Fruit fly (Drosophila melanogaster) whole organism, embryonic: ENCODE data around the gene CG2854.

ENCODE experiments used
- Abd-B ChIP-seq: fragments of 200-800 bp; sonication (Bioruptor generic); optimal IDR thresholded peaks from 2 replicates; lab custom pipeline; 2018; ENCODE audit warnings: missing biosample characterization, mild to moderate bottlenecking, missing genetic modification characterization, moderate library complexity
- B-H2 ChIP-seq: fragments of 200-800 bp; sonication (Bioruptor generic); optimal IDR thresholded peaks from 2 replicates; lab custom pipeline; 2018; ENCODE audit warnings: missing biosample characterization, mild to moderate bottlenecking, missing genetic modification characterization
- BEAF-32 ChIP-seq: fragments of 200-800 bp; sonication (Bioruptor generic); optimal IDR thresholded peaks from 3 replicates; lab custom pipeline; 2017; ENCODE audit warnings: missing biosample characterization, missing genetic modification characterization, mild to moderate bottlenecking, moderate library complexity, missing genetic modification reagents
- CG10959 ChIP-seq: fragments of 200-800 bp; sonication (Bioruptor generic); IDR thresholded peaks from 2 replicates; pipeline ENCODE4 v1.3.6; 2022; ENCODE audit warnings: missing biosample characterization, missing genetic modification characterization
- CG11504 ChIP-seq: fragments of 200-800 bp; sonication (Bioruptor generic); optimal IDR thresholded peaks from 3 replicates; lab custom pipeline; 2019; ENCODE audit warnings: missing biosample characterization, mild to moderate bottlenecking, missing genetic modification characterization, moderate library complexity
- CG12391 ChIP-seq: fragments of 200-800 bp; sonication (Bioruptor generic); optimal IDR thresholded peaks from 3 replicates; lab custom pipeline; 2018; ENCODE audit warnings: missing biosample characterization, mild to moderate bottlenecking, missing genetic modification characterization, moderate library complexity
- CG17186 ChIP-seq: fragments of 200-800 bp; sonication (Bioruptor generic); optimal IDR thresholded peaks from 3 replicates; lab custom pipeline; 2017; ENCODE audit warnings: missing biosample characterization, missing genetic modification reagents, missing genetic modification characterization
- CG17568 ChIP-seq: fragments of 200-800 bp; sonication (Bioruptor generic); optimal IDR thresholded peaks from 2 replicates; lab custom pipeline; 2018; ENCODE audit warnings: missing biosample characterization, mild to moderate bottlenecking, missing genetic modification characterization, moderate library complexity
- CG17912 ChIP-seq: fragments of 200-800 bp; sonication (Bioruptor generic); optimal IDR thresholded peaks from 2 replicates; lab custom pipeline; 2018; ENCODE audit warnings: missing biosample characterization, mild to moderate bottlenecking, missing genetic modification characterization
- CG2116 ChIP-seq: fragments of 200-800 bp; sonication (Bioruptor generic); optimal IDR thresholded peaks from 3 replicates; lab custom pipeline; 2018; ENCODE audit warnings: missing biosample characterization, mild to moderate bottlenecking, missing genetic modification characterization
- CG2712 ChIP-seq: fragments of 200-800 bp; optimal IDR thresholded peaks from 3 replicates; lab custom pipeline; 2019; ENCODE audit warnings: missing biosample characterization, mild to moderate bottlenecking, missing genetic modification characterization, moderate library complexity
- CG31441 ChIP-seq: fragments of 200-800 bp; sonication (Bioruptor generic); IDR thresholded peaks from 2 replicates; pipeline ENCODE4 v1.3.6; 2022; ENCODE audit warnings: missing biosample characterization, missing genetic modification characterization
- CG32767 ChIP-seq: fragments of 200-800 bp; sonication (Bioruptor generic); IDR thresholded peaks from 2 replicates; pipeline ENCODE4 v1.3.6; 2022; ENCODE audit warnings: missing biosample characterization, missing genetic modification characterization
- CG4282 ChIP-seq: fragments of 200-800 bp; sonication (Bioruptor generic); optimal IDR thresholded peaks from 2 replicates; lab custom pipeline; 2016; ENCODE audit warnings: missing biosample characterization, missing genetic modification characterization
- CG4404 ChIP-seq: fragments of 200-800 bp; sonication (Bioruptor generic); IDR thresholded peaks from 2 replicates; pipeline ENCODE4 v1.3.6; 2022; ENCODE audit warnings: missing biosample characterization, missing genetic modification characterization
- CG6765 ChIP-seq: fragments of 200-800 bp; sonication (Bioruptor generic); optimal IDR thresholded peaks from 3 replicates; lab custom pipeline; 2017; ENCODE audit warnings: missing biosample characterization, mild to moderate bottlenecking, missing genetic modification characterization
- CG7987 ChIP-seq: fragments of 200-800 bp; sonication (Bioruptor generic); optimal IDR thresholded peaks from 2 replicates; lab custom pipeline; 2018; ENCODE audit warnings: missing biosample characterization, mild to moderate bottlenecking, missing genetic modification characterization, moderate library complexity
- CG9797 ChIP-seq: fragments of 200-800 bp; sonication (Bioruptor generic); optimal IDR thresholded peaks from 3 replicates; lab custom pipeline; 2018; ENCODE audit warnings: missing biosample characterization, mild to moderate bottlenecking, missing genetic modification characterization
- CG9932 ChIP-seq: fragments of 200-800 bp; sonication (Bioruptor generic); IDR thresholded peaks from 2 replicates; pipeline ENCODE4 v1.3.6; 2022; ENCODE audit warnings: missing biosample characterization, missing genetic modification characterization
- Dek ChIP-seq: fragments of 200-800 bp; sonication (Bioruptor generic); optimal IDR thresholded peaks from 3 replicates; lab custom pipeline; 2019; ENCODE audit warnings: missing biosample characterization, mild to moderate bottlenecking, missing genetic modification characterization, moderate library complexity
- Eip74EF ChIP-seq, 2 experiments: fragments of 200-800 bp in 1 of 2; fragments of >200 bp in 1 of 2; sonication (Bioruptor generic) in 1 of 2; optimal IDR thresholded peaks; 2 replicates each; lab custom pipeline; 2017 to 2019; ENCODE audit warnings: missing biosample characterization in 2 of 2, missing genetic modification characterization in 2 of 2, mild to moderate bottlenecking in 1 of 2, moderate library complexity in 1 of 2
- Gsc ChIP-seq: fragments of 200-800 bp; sonication (Bioruptor generic); IDR thresholded peaks from 2 replicates; pipeline ENCODE4 v1.3.6; 2022; ENCODE audit warnings: missing biosample characterization, missing genetic modification characterization
- HmgD ChIP-seq: fragments of 200-800 bp; sonication (Bioruptor generic); optimal IDR thresholded peaks from 3 replicates; lab custom pipeline; 2016; ENCODE audit warnings: missing biosample characterization, missing genetic modification characterization
- Hr39 ChIP-seq: fragments of >200 bp; optimal IDR thresholded peaks from 2 replicates; lab custom pipeline; 2017
- Jarid2 ChIP-seq: fragments of 200-800 bp; sonication (Bioruptor generic); optimal IDR thresholded peaks from 3 replicates; lab custom pipeline; 2017; ENCODE audit warnings: mild to moderate bottlenecking, missing biosample characterization, missing genetic modification reagents, missing genetic modification characterization
- Lim3 ChIP-seq: fragments of 200-800 bp; sonication (Bioruptor generic); IDR thresholded peaks from 2 replicates; pipeline ENCODE4 v1.3.6; 2022; ENCODE audit warnings: missing biosample characterization, missing genetic modification characterization
- PHDP ChIP-seq: fragments of 200-800 bp; sonication (Bioruptor generic); optimal IDR thresholded peaks from 3 replicates; lab custom pipeline; 2018; ENCODE audit warnings: missing biosample characterization, mild to moderate bottlenecking, missing genetic modification characterization, moderate library complexity
- Spps ChIP-seq: fragments of 200-800 bp; sonication (Bioruptor generic); optimal IDR thresholded peaks from 2 replicates; lab custom pipeline; 2018; ENCODE audit warnings: missing biosample characterization, mild to moderate bottlenecking, missing genetic modification characterization
- Stat92E ChIP-seq, 3 experiments: fragments of >200 bp in 2 of 3; fragments of 200-800 bp in 1 of 3; sonication (Bioruptor generic) in 1 of 3; optimal IDR thresholded peaks; 2 replicates each; lab custom pipeline; 2017 to 2019; ENCODE audit warnings: missing biosample characterization in 3 of 3, missing genetic modification characterization in 3 of 3, mild to moderate bottlenecking in 1 of 3, moderate library complexity in 1 of 3
- al ChIP-seq: fragments of 200-800 bp; sonication (Bioruptor generic); IDR thresholded peaks from 2 replicates; pipeline ENCODE4 v1.3.6; 2022; ENCODE audit warnings: missing biosample characterization, missing genetic modification characterization
- ap ChIP-seq: fragments of 200-800 bp; sonication (Bioruptor generic); IDR thresholded peaks from 2 replicates; pipeline ENCODE4 v1.3.6; 2022; ENCODE audit warnings: missing biosample characterization, missing genetic modification characterization
- bab2 ChIP-seq: fragments of 200-800 bp; sonication (Bioruptor generic); optimal IDR thresholded peaks from 2 replicates; lab custom pipeline; 2016; ENCODE audit warnings: missing biosample characterization, missing genetic modification characterization
- bcd ChIP-seq: fragments of 200-800 bp; sonication (Bioruptor generic); optimal IDR thresholded peaks from 2 replicates; lab custom pipeline; 2017; ENCODE audit warnings: missing biosample characterization, mild to moderate bottlenecking, missing genetic modification characterization
- bigmax ChIP-seq: fragments of 200-800 bp; sonication (Bioruptor generic); optimal IDR thresholded peaks from 2 replicates; lab custom pipeline; 2018; ENCODE audit warnings: missing biosample characterization, mild to moderate bottlenecking, missing genetic modification characterization
- bowl ChIP-seq: fragments of 200-800 bp; sonication (Bioruptor generic); IDR thresholded peaks from 2 replicates; pipeline ENCODE4 v1.3.6; 2022; ENCODE audit warnings: missing biosample characterization, missing genetic modification characterization
- ci ChIP-seq: fragments of 200-800 bp; sonication (Bioruptor generic); IDR thresholded peaks from 3 replicates; pipeline ENCODE4 v1.3.6; 2022; ENCODE audit warnings: missing biosample characterization, missing genetic modification characterization
- cwo ChIP-seq: fragments of 200-800 bp; sonication (Bioruptor generic); optimal IDR thresholded peaks from 3 replicates; lab custom pipeline; 2017; ENCODE audit warnings: missing biosample characterization, missing genetic modification characterization, mild to moderate bottlenecking, moderate library complexity, missing genetic modification reagents
- dan ChIP-seq: fragments of 200-800 bp; sonication (Bioruptor generic); IDR thresholded peaks from 2 replicates; pipeline ENCODE4 v1.3.6; 2022; ENCODE audit warnings: missing biosample characterization, missing genetic modification characterization
- dpn ChIP-seq, 2 experiments: fragments of 200-800 bp; sonication (Bioruptor generic); optimal IDR thresholded peaks; 3 replicates each; lab custom pipeline; 2016; ENCODE audit warnings: missing biosample characterization in 2 of 2, missing genetic modification characterization in 2 of 2
- ftz-f1 ChIP-seq: fragments of 200-800 bp; sonication (Bioruptor generic); optimal IDR thresholded peaks from 2 replicates; lab custom pipeline; 2016; ENCODE audit warnings: missing biosample characterization, missing genetic modification characterization
- fu2 ChIP-seq: fragments of 200-800 bp; sonication (Bioruptor generic); optimal IDR thresholded peaks from 2 replicates; lab custom pipeline; 2016; ENCODE audit warnings: missing biosample characterization, missing genetic modification characterization
- hbn ChIP-seq: fragments of 200-800 bp; sonication (Bioruptor generic); IDR thresholded peaks from 2 replicates; pipeline ENCODE4 v1.3.6; 2022; ENCODE audit warnings: missing biosample characterization, missing genetic modification characterization; ENCODE audit not compliant: partially characterized antibody
- her ChIP-seq: fragments of 200-800 bp; sonication (Bioruptor generic); optimal IDR thresholded peaks from 2 replicates; lab custom pipeline; 2016; ENCODE audit warnings: missing biosample characterization, missing genetic modification characterization
- nmo ChIP-seq: fragments of 200-800 bp; sonication (Bioruptor generic); optimal IDR thresholded peaks from 2 replicates; lab custom pipeline; 2018; ENCODE audit warnings: missing biosample characterization, mild to moderate bottlenecking, missing genetic modification characterization, moderate library complexity
- sob ChIP-seq: fragments of 200-800 bp; sonication (Bioruptor generic); IDR thresholded peaks from 2 replicates; pipeline ENCODE4 v1.3.6; 2022; ENCODE audit warnings: missing biosample characterization, missing genetic modification characterization
- ssp ChIP-seq: fragments of 200-800 bp; sonication (Bioruptor generic); IDR thresholded peaks from 2 replicates; pipeline ENCODE4 v1.3.6; 2022; ENCODE audit warnings: missing biosample characterization, missing genetic modification characterization
- tin ChIP-seq: fragments of 200-800 bp; sonication (Bioruptor generic); optimal IDR thresholded peaks from 3 replicates; lab custom pipeline; 2016; ENCODE audit warnings: missing biosample characterization, missing genetic modification characterization
- usp ChIP-seq: fragments of >200 bp; optimal IDR thresholded peaks from 2 replicates; lab custom pipeline; 2017; ENCODE audit warnings: missing biosample characterization, missing genetic modification characterization

Gene CG2854

dm6 chrX:2301613-2302522, 25.1 kb upstream of the CG2854 start (continued):
- TF ChIP-seq cwo (GFP tag; lab: Kevin White, UChicago) = peak; percentile 62
- TF ChIP-seq bigmax (GFP tag; lab: Kevin White, UChicago) = no peak
- peak; percentile 78 for TF ChIP-seq Abd-B (GFP tag; lab: Kevin White, UChicago)
- TF ChIP-seq bowl (GFP tag; lab: Robert Waterston, UW) = peak; percentile 54; the same call in 1 of the 2 replicates
- peak; percentile 17; the same call in 1 of the 2 replicates for TF ChIP-seq dan (GFP tag; lab: Robert Waterston, UW)
- peak; percentile 86 for TF ChIP-seq bcd (GFP tag; lab: Kevin White, UChicago)
- peak; percentile 81 for TF ChIP-seq bab2 (GFP tag; lab: Kevin White, UChicago)
- peak; percentile 52 for TF ChIP-seq CG7987
- peak; percentile 71 for TF ChIP-seq ssp
- TF ChIP-seq CG4404 = peak; percentile 68
- TF ChIP-seq CG4282 = peak; percentile 32
- peak; percentile 47 for TF ChIP-seq CG6765 (GFP tag; lab: Kevin White, UChicago)
- TF ChIP-seq Spps (tag; lab: Kevin White, UChicago) = peak; percentile 55
- TF ChIP-seq CG17912 (GFP tag; lab: Kevin White, UChicago) = peak; percentile 3
- TF ChIP-seq CG17186 (GFP tag; lab: Kevin White, UChicago) = peak; percentile 69
- peak; percentile 52 for TF ChIP-seq Jarid2 (GFP tag; lab: Kevin White, UChicago)
- TF ChIP-seq CG2116 (GFP tag; lab: Kevin White, UChicago) = peak; percentile 49
- peak in 1 of 3 experiments; percentile 23 for TF ChIP-seq Stat92E (GFP tag; optimal IDR thresholded peaks at IDR 0.05; lab: Kevin White, UChicago)
- TF ChIP-seq ci = peak; percentile 88
- no peak for TF ChIP-seq Hr39 (lab: Kevin White, UChicago)
- peak in 1 of 2 experiments; percentile 77 for TF ChIP-seq Eip74EF (GFP tag; optimal IDR thresholded peaks at IDR 0.05; lab: Kevin White, UChicago)
- peak; percentile 68 for TF ChIP-seq CG9932 (GFP tag; lab: Robert Waterston, UW)
- no peak for TF ChIP-seq usp (GFP tag; lab: Kevin White, UChicago)
- TF ChIP-seq al = peak; percentile 76
- peak; percentile 87 for TF ChIP-seq CG11504 (tag; lab: Kevin White, UChicago)
- TF ChIP-seq her (GFP tag; lab: Kevin White, UChicago) = peak; percentile 80
- peak; percentile 72 for TF ChIP-seq sob (GFP tag; lab: Robert Waterston, UW)
- TF ChIP-seq CG9797 (GFP tag; lab: Kevin White, UChicago) = no peak
- peak; percentile 75 for TF ChIP-seq CG17568 (GFP tag; lab: Kevin White, UChicago)
- TF ChIP-seq nmo (GFP tag; lab: Kevin White, UChicago) = peak; percentile 90
- TF ChIP-seq tin (GFP tag; lab: Kevin White, UChicago) = peak; percentile 70
- TF ChIP-seq fu2 = peak; percentile 78
- peak; percentile 84 for TF ChIP-seq CG2712 (tag; lab: Kevin White, UChicago)
- peak; percentile 63; the same call in 1 of the 2 replicates for TF ChIP-seq Lim3 (GFP tag; lab: Robert Waterston, UW)
- TF ChIP-seq CG10959 (GFP tag; lab: Robert Waterston, UW) = peak; percentile 60
- peak; percentile 77 to 87 for TF ChIP-seq dpn (GFP tag; optimal IDR thresholded peaks at IDR 0.05; lab: Kevin White, UChicago)
- no peak for TF ChIP-seq BEAF-32 (GFP tag; lab: Kevin White, UChicago)
- TF ChIP-seq hbn (GFP tag; lab: Robert Waterston, UW) = no peak
- TF ChIP-seq Gsc (GFP tag; lab: Robert Waterston, UW) = peak; percentile 71
- TF ChIP-seq CG12391 (tag; lab: Kevin White, UChicago) = peak; percentile 79
- TF ChIP-seq CG32767 (GFP tag; lab: Robert Waterston, UW) = peak; percentile 90
- no peak for TF ChIP-seq B-H2 (GFP tag; lab: Kevin White, UChicago)
- peak; percentile 84 for TF ChIP-seq PHDP
- peak; percentile 67 for TF ChIP-seq HmgD (GFP tag; lab: Kevin White, UChicago)
- peak; percentile 82 for TF ChIP-seq CG31441 (GFP tag; lab: Robert Waterston, UW)
- no peak for TF ChIP-seq ftz-f1 (GFP tag; lab: Kevin White, UChicago)
- TF ChIP-seq Dek = peak; percentile 57
- TF ChIP-seq ap = peak; percentile 61
